Worm (Caenorhabditis elegans) whole organism, L4 larva: Measurements from ENCODE around the gene C17H12.8.

Source experiments
- F10B5.3 ChIP-seq: sonication (generic microtip); optimal IDR thresholded peaks from 2 replicates; lab custom pipeline; 2016; ENCODE audit warnings: mild to moderate bottlenecking, missing genetic modification characterization, missing compliant biosample characterization
- F44E2.7 ChIP-seq: fragments of 200-800 bp; sonication (Bioruptor generic); IDR thresholded peaks from 2 replicates; pipeline ENCODE4 v2.1.2; 2022; ENCODE audit warnings: missing genetic modification characterization, missing compliant biosample characterization
- F49E8.2 ChIP-seq: sonication (generic microtip); optimal IDR thresholded peaks from 2 replicates; lab custom pipeline; 2016; ENCODE audit warnings: missing compliant biosample characterization, mild to moderate bottlenecking, missing genetic modification characterization, borderline replicate concordance
- T20F7.1 ChIP-seq: fragments of 200-800 bp; sonication (Bioruptor generic); optimal IDR thresholded peaks from 2 replicates; lab custom pipeline; 2018; ENCODE audit warnings: mild to moderate bottlenecking, missing genetic modification characterization, missing compliant biosample characterization
- Y105C5A.15 ChIP-seq: fragments of 200-800 bp; sonication (Bioruptor generic); IDR thresholded peaks from 2 replicates; pipeline ENCODE4 v1.3.6; 2022; ENCODE audit warnings: missing genetic modification characterization, missing compliant biosample characterization
- Y48G9A.11 ChIP-seq: fragments of 200-800 bp; sonication (Bioruptor generic); IDR thresholded peaks from 2 replicates; pipeline ENCODE4 v1.3.6; 2022; ENCODE audit warnings: missing genetic modification reagents, missing genetic modification characterization, missing compliant biosample characterization
- ZK337.2 ChIP-seq: fragments of 200-800 bp; sonication (Bioruptor generic); IDR thresholded peaks from 2 replicates; pipeline ENCODE4 v1.3.6; 2022; ENCODE audit warnings: missing genetic modification reagents, missing genetic modification characterization, missing compliant biosample characterization
- ZK546.5 ChIP-seq, 2 experiments: sonication (generic microtip); optimal IDR thresholded peaks; 2 replicates each; lab custom pipeline; 2017; ENCODE audit warnings: missing biosample characterization in 2 of 2, missing genetic modification characterization in 2 of 2
- ama-1 ChIP-seq: fragments of 150-350 bp; optimal IDR thresholded peaks from 2 replicates; lab custom pipeline; 2014; ENCODE audit warnings: inconsistent platforms, mixed read lengths
- attf-4 ChIP-seq: sonication (generic microtip); optimal IDR thresholded peaks from 3 replicates; lab custom pipeline; 2017; ENCODE audit warnings: missing biosample characterization, missing genetic modification characterization
- ces-1 ChIP-seq: fragments of 150-350 bp; sonication (generic microtip); optimal IDR thresholded peaks from 4 replicates; lab custom pipeline; 2014; ENCODE audit warnings: missing biosample characterization, missing genetic modification reagents, missing genetic modification characterization
- ctbp-1 ChIP-seq: fragments of 200-800 bp; sonication (Bioruptor generic); IDR thresholded peaks from 2 replicates; pipeline ENCODE4 v1.3.6; 2022; ENCODE audit warnings: missing genetic modification reagents, missing genetic modification characterization, missing compliant biosample characterization
- daf-12 ChIP-seq: fragments of 150-350 bp; optimal IDR thresholded peaks from 2 replicates; lab custom pipeline; 2014; ENCODE audit warnings: missing biosample characterization, missing genetic modification reagents, missing genetic modification characterization
- daf-19 ChIP-seq: fragments of 200-800 bp; sonication (Bioruptor generic); conservative IDR thresholded peaks from 2 replicates; pipeline ENCODE4 v1.3.6; 2022; ENCODE audit warnings: missing genetic modification characterization, missing compliant biosample characterization
- daf-8 ChIP-seq: fragments of 200-800 bp; sonication (Bioruptor generic); IDR thresholded peaks from 2 replicates; pipeline ENCODE4 v1.3.6; 2022; ENCODE audit warnings: missing genetic modification characterization, missing compliant biosample characterization
- dmd-6 ChIP-seq: fragments of 200-800 bp; sonication (Bioruptor generic); IDR thresholded peaks from 2 replicates; pipeline ENCODE4 v1.3.6; 2022; ENCODE audit warnings: missing genetic modification reagents, missing genetic modification characterization, missing compliant biosample characterization
- dmd-9 ChIP-seq: fragments of 200-800 bp; sonication (Bioruptor generic); IDR thresholded peaks from 2 replicates; pipeline ENCODE4 v1.3.6; 2022; ENCODE audit warnings: missing genetic modification reagents, missing genetic modification characterization, missing compliant biosample characterization
- dpl-1 ChIP-seq: fragments of 150-350 bp; optimal IDR thresholded peaks from 2 replicates; lab custom pipeline; 2014; ENCODE audit warnings: missing biosample characterization, missing genetic modification reagents, missing genetic modification characterization
- duxl-1 ChIP-seq: sonication (generic microtip); optimal IDR thresholded peaks from 2 replicates; lab custom pipeline; 2016; ENCODE audit warnings: mild to moderate bottlenecking, missing genetic modification characterization, moderate library complexity, missing compliant biosample characterization; ENCODE audit not compliant: poor library complexity
- dve-1 ChIP-seq: sonication (generic microtip); optimal IDR thresholded peaks from 2 replicates; lab custom pipeline; 2017; ENCODE audit warnings: antibody characterized with exemption, mild to moderate bottlenecking, missing genetic modification characterization, missing compliant biosample characterization; ENCODE audit not compliant: insufficient read depth
- egl-27 ChIP-seq: sonication (generic microtip); optimal IDR thresholded peaks from 3 replicates; lab custom pipeline; 2017; ENCODE audit warnings: missing biosample characterization, missing genetic modification reagents, missing genetic modification characterization
- egl-43 ChIP-seq: fragments of 200-800 bp; sonication (Bioruptor generic); IDR thresholded peaks from 2 replicates; pipeline ENCODE4 v1.3.6; 2022; ENCODE audit warnings: missing genetic modification reagents, missing genetic modification characterization, missing compliant biosample characterization
- gei-8 ChIP-seq: fragments of 200-800 bp; sonication (Bioruptor generic); optimal IDR thresholded peaks from 2 replicates; lab custom pipeline; 2018; ENCODE audit warnings: mild to moderate bottlenecking, missing genetic modification characterization, missing compliant biosample characterization
- hif-1 ChIP-seq, 2 experiments: sonication (generic microtip); optimal IDR thresholded peaks; 2 replicates each; lab custom pipeline; 2016 to 2017; ENCODE audit warnings: missing compliant biosample characterization in 2 of 2, missing genetic modification characterization in 2 of 2, missing genetic modification reagents in 2 of 2, missing genotype in 2 of 2, mild to moderate bottlenecking in 1 of 2
- hlh-11 ChIP-seq: fragments of 200-800 bp; sonication (Bioruptor generic); optimal IDR thresholded peaks from 2 replicates; lab custom pipeline; 2018; ENCODE audit warnings: mild to moderate bottlenecking, missing genetic modification characterization, missing compliant biosample characterization
- jun-1 ChIP-seq: fragments of 150-350 bp; optimal IDR thresholded peaks from 2 replicates; lab custom pipeline; 2014; ENCODE audit warnings: missing biosample characterization, missing genetic modification reagents, missing genetic modification characterization
- lim-7 ChIP-seq: fragments of 200-800 bp; sonication (Bioruptor generic); IDR thresholded peaks from 2 replicates; pipeline ENCODE4 v1.3.6; 2022; ENCODE audit warnings: missing genetic modification characterization, missing compliant biosample characterization
- lin-1 ChIP-seq: fragments of 200-800 bp; sonication (Bioruptor generic); IDR thresholded peaks from 2 replicates; pipeline ENCODE4 v1.3.6; 2022; ENCODE audit warnings: missing genetic modification reagents, missing genetic modification characterization, missing compliant biosample characterization
- lin-39 ChIP-seq: fragments of 150-350 bp; optimal IDR thresholded peaks from 2 replicates; lab custom pipeline; 2014; ENCODE audit warnings: missing biosample characterization, missing genetic modification reagents, missing genetic modification characterization
- mdl-1 ChIP-seq, 2 experiments: fragments of 150-350 bp in 1 of 2; sonication (generic microtip) in 1 of 2; optimal IDR thresholded peaks; 2 replicates each; lab custom pipeline; 2014 to 2017; ENCODE audit warnings: missing biosample characterization in 2 of 2, missing genetic modification characterization in 2 of 2
- mep-1 ChIP-seq: fragments of 150-350 bp; sonication (generic microtip); optimal IDR thresholded peaks from 3 replicates; lab custom pipeline; 2014; ENCODE audit warnings: missing biosample characterization, missing genetic modification characterization
- mes-2 ChIP-seq: sonication (generic microtip); optimal IDR thresholded peaks from 2 replicates; lab custom pipeline; 2016; ENCODE audit warnings: missing genotype, mild to moderate bottlenecking, missing genetic modification characterization, missing compliant biosample characterization; ENCODE audit not compliant: poor library complexity, severe bottlenecking
- nhr-237 ChIP-seq: sonication (generic microtip); optimal IDR thresholded peaks from 2 replicates; lab custom pipeline; 2017; ENCODE audit warnings: missing biosample characterization, missing genetic modification characterization
- nhr-28 ChIP-seq: fragments of 150-350 bp; optimal IDR thresholded peaks from 2 replicates; lab custom pipeline; 2014; ENCODE audit warnings: missing biosample characterization, missing genetic modification characterization
- nhr-41 ChIP-seq: fragments of 200-800 bp; sonication (Bioruptor generic); IDR thresholded peaks from 2 replicates; pipeline ENCODE4 v1.3.6; 2022; ENCODE audit warnings: missing genetic modification reagents, missing genetic modification characterization, missing compliant biosample characterization
- nhr-48 ChIP-seq: sonication (generic microtip); optimal IDR thresholded peaks from 2 replicates; lab custom pipeline; 2016; ENCODE audit warnings: mild to moderate bottlenecking, missing genetic modification characterization, missing compliant biosample characterization
- nhr-76 ChIP-seq: fragments of 150-350 bp; optimal IDR thresholded peaks from 2 replicates; lab custom pipeline; 2014; ENCODE audit warnings: missing biosample characterization, missing genetic modification characterization
- pqm-1 ChIP-seq: sonication (generic microtip); optimal IDR thresholded peaks from 2 replicates; lab custom pipeline; 2017; ENCODE audit warnings: missing biosample characterization, missing genetic modification characterization
- set-16 ChIP-seq: fragments of 200-800 bp; sonication (Bioruptor generic); IDR thresholded peaks from 2 replicates; pipeline ENCODE4 v1.3.6; 2022; ENCODE audit warnings: missing genetic modification reagents, missing genetic modification characterization, missing compliant biosample characterization
- skn-1 ChIP-seq: fragments of 150-350 bp; optimal IDR thresholded peaks from 2 replicates; lab custom pipeline; 2014; ENCODE audit warnings: missing biosample characterization, missing genetic modification characterization
- snpc-1.2 ChIP-seq: fragments of 200-800 bp; sonication (Bioruptor generic); IDR thresholded peaks from 2 replicates; pipeline ENCODE4 v1.3.6; 2022; ENCODE audit warnings: missing genetic modification reagents, missing genetic modification characterization, missing compliant biosample characterization
- spr-3 ChIP-seq: fragments of 200-800 bp; sonication (Bioruptor generic); optimal IDR thresholded peaks from 2 replicates; lab custom pipeline; 2018; ENCODE audit warnings: mild to moderate bottlenecking, missing genetic modification characterization, missing compliant biosample characterization
- tra-1 ChIP-seq: fragments of 200-800 bp; sonication (Bioruptor generic); IDR thresholded peaks from 2 replicates; pipeline ENCODE4 v1.3.6; 2022; ENCODE audit warnings: missing genetic modification reagents, missing genetic modification characterization, missing compliant biosample characterization
- unc-130 ChIP-seq: sonication (generic microtip); optimal IDR thresholded peaks from 2 replicates; lab custom pipeline; 2016; ENCODE audit warnings: missing genetic modification reagents, missing genetic modification characterization, missing compliant biosample characterization
- unc-39 ChIP-seq: sonication (generic microtip); optimal IDR thresholded peaks from 2 replicates; lab custom pipeline; 2017; ENCODE audit warnings: missing biosample characterization, missing genetic modification characterization
- zfp-2 ChIP-seq: sonication (generic microtip); optimal IDR thresholded peaks from 2 replicates; lab custom pipeline; 2016; ENCODE audit warnings: mild to moderate bottlenecking, missing genetic modification characterization, missing compliant biosample characterization
- zip-11 ChIP-seq: fragments of 200-800 bp; sonication (Bioruptor generic); IDR thresholded peaks from 2 replicates; pipeline ENCODE4 v1.3.6; 2022; ENCODE audit warnings: missing genetic modification characterization, missing compliant biosample characterization
- zip-2 ChIP-seq: fragments of 150-350 bp; optimal IDR thresholded peaks from 2 replicates; lab custom pipeline; 2014; ENCODE audit warnings: missing biosample characterization, missing genetic modification characterization
- ztf-7 ChIP-seq: fragments of 150-350 bp; optimal IDR thresholded peaks from 2 replicates; lab custom pipeline; 2014; ENCODE audit warnings: missing biosample characterization, missing genetic modification characterization

Gene C17H12.8

ce11 chrIV:6792380-6793309 lies 25.9 kb upstream of the C17H12.8 start (continued):
- TF ChIP-seq ZK546.5 (tag; optimal IDR thresholded peaks at IDR 0.05; lab: Kevin White, UChicago) (no peak), ces-1 (GFP tag; lab: Kevin White, UChicago) (no peak), egl-43 (0 out of 2 replicates have a peak, but pooled peaks have one; percentile 4), zip-2 (tag; lab: Kevin White, UChicago) (no peak), hif-1 (tag; optimal IDR thresholded peaks at IDR 0.05; lab: Kevin White, UChicago) (no peak), dve-1 (tag; lab: Kevin White, UChicago) (peak; percentile 51), unc-39 (tag; lab: Kevin White, UChicago) (no peak), skn-1 (tag; lab: Kevin White, UChicago) (no peak), daf-19 (GFP tag; lab: Robert Waterston, UW) (no peak), F10B5.3 (no peak), F44E2.7 (0 out of 2 replicates have a peak, but pooled peaks have one; percentile 56), duxl-1 (tag; lab: Kevin White, UChicago) (peak; percentile 55), nhr-76 (tag; lab: Kevin White, UChicago) (no peak), Y48G9A.11 (GFP tag; lab: Robert Waterston, UW) (peak; percentile 66; the same call in 1 of the 2 replicates), unc-130 (GFP tag; lab: Kevin White, UChicago) (no peak), hlh-11 (tag; lab: Kevin White, UChicago) (no peak), ctbp-1 (GFP tag; lab: Robert Waterston, UW) (no peak), tra-1 (GFP tag; lab: Robert Waterston, UW) (0 out of 2 replicates have a peak, but pooled peaks have one; percentile 26), Y105C5A.15 (no peak), ztf-7 (tag; lab: Kevin White, UChicago) (no peak), lin-1 (GFP tag; lab: Robert Waterston, UW) (peak; percentile 17; the same call in 1 of the 2 replicates), egl-27 (tag; lab: Kevin White, UChicago) (no peak), zfp-2 (tag; lab: Kevin White, UChicago) (no peak), mdl-1 (tag; optimal IDR thresholded peaks at IDR 0.05; lab: Kevin White, UChicago) (no peak), T20F7.1 (GFP tag; lab: Kevin White, UChicago) (peak; percentile 54), dmd-9 (no peak), nhr-28 (tag; lab: Kevin White, UChicago) (no peak), mes-2 (peak; percentile 29), jun-1 (no peak), attf-4 (tag; lab: Kevin White, UChicago) (peak; percentile 26), daf-12 (no peak), nhr-48 (tag; lab: Kevin White, UChicago) (peak; percentile 36), nhr-237 (tag; lab: Kevin White, UChicago) (no peak), lin-39 (tag; lab: Kevin White, UChicago) (no peak), mep-1 (tag; lab: Kevin White, UChicago) (peak; percentile 35), gei-8 (GFP tag; lab: Kevin White, UChicago) (no peak), ZK337.2 (GFP tag; lab: Robert Waterston, UW) (no peak), dpl-1 (no peak), F49E8.2 (tag; lab: Kevin White, UChicago) (no peak), lim-7 (peak; percentile 10; the same call in 1 of the 2 replicates), dmd-6 (GFP tag; lab: Robert Waterston, UW) (0 out of 2 replicates have a peak, but pooled peaks have one; percentile 7), ama-1 (lab: Kevin White, UChicago) (peak; percentile 28), set-16 (GFP tag; lab: Robert Waterston, UW) (peak; percentile 76), nhr-41 (GFP tag; lab: Robert Waterston, UW) (no peak), snpc-1.2 (GFP tag; lab: Robert Waterston, UW) (peak; percentile 82), daf-8 (GFP tag; lab: Robert Waterston, UW) (no peak), zip-11 (GFP tag; lab: Robert Waterston, UW) (no peak), spr-3 (GFP tag; lab: Kevin White, UChicago) (peak; percentile 50), pqm-1 (tag; lab: Kevin White, UChicago) (no peak)
